Worm (Caenorhabditis elegans) whole organism, late embryonic: Measurements from ENCODE around the gene ZK550.6.

Source experiments
- C38D4.7 ChIP-seq: fragments of 200-800 bp; sonication (Bioruptor generic); optimal IDR thresholded peaks from 2 replicates; lab custom pipeline; 2018; ENCODE audit warnings: mild to moderate bottlenecking, missing genetic modification characterization, moderate library complexity, missing compliant biosample characterization
- F13H6.1 ChIP-seq: sonication (generic microtip); optimal IDR thresholded peaks from 2 replicates; lab custom pipeline; 2016; ENCODE audit warnings: missing genetic modification characterization, missing compliant biosample characterization
- K09A11.1 ChIP-seq: sonication (generic microtip); optimal IDR thresholded peaks from 2 replicates; lab custom pipeline; 2017; ENCODE audit warnings: antibody characterized with exemption, mild to moderate bottlenecking, missing genetic modification characterization, missing compliant biosample characterization; ENCODE audit not compliant: insufficient read depth
- T23F11.4 ChIP-seq: fragments of 200-800 bp; sonication (Bioruptor generic); optimal IDR thresholded peaks from 2 replicates; lab custom pipeline; 2018; ENCODE audit warnings: mild to moderate bottlenecking, missing genetic modification characterization, missing compliant biosample characterization
- ama-1 ChIP-seq: fragments of 150-350 bp; optimal IDR thresholded peaks from 2 replicates; lab custom pipeline; 2014
- ceh-18 ChIP-seq: sonication (generic microtip); optimal IDR thresholded peaks from 2 replicates; lab custom pipeline; 2016; ENCODE audit warnings: missing genetic modification characterization, missing compliant biosample characterization
- ceh-2 ChIP-seq: sonication (generic microtip); optimal IDR thresholded peaks from 2 replicates; lab custom pipeline; 2016; ENCODE audit warnings: missing genotype, missing genetic modification characterization, missing compliant biosample characterization
- ceh-24 ChIP-seq: sonication (generic microtip); optimal IDR thresholded peaks from 2 replicates; lab custom pipeline; 2016; ENCODE audit warnings: mild to moderate bottlenecking, missing genetic modification characterization, missing compliant biosample characterization
- ceh-30 ChIP-seq: fragments of 150-350 bp; optimal IDR thresholded peaks from 2 replicates; lab custom pipeline; 2014; ENCODE audit warnings: missing biosample characterization, missing genetic modification characterization
- ceh-34 ChIP-seq: sonication (generic microtip); optimal IDR thresholded peaks from 2 replicates; lab custom pipeline; 2016; ENCODE audit warnings: mild to moderate bottlenecking, missing genetic modification characterization, missing compliant biosample characterization
- ceh-48 ChIP-seq: sonication (generic microtip); optimal IDR thresholded peaks from 2 replicates; lab custom pipeline; 2016; ENCODE audit warnings: missing genetic modification characterization, inconsistent platforms, missing compliant biosample characterization
- ceh-6 ChIP-seq: fragments of 200-800 bp; sonication (Bioruptor generic); optimal IDR thresholded peaks from 2 replicates; lab custom pipeline; 2018; ENCODE audit warnings: mild to moderate bottlenecking, missing genetic modification characterization, missing compliant biosample characterization
- ceh-9 ChIP-seq: sonication (generic microtip); optimal IDR thresholded peaks from 2 replicates; lab custom pipeline; 2016; ENCODE audit warnings: mild to moderate bottlenecking, missing genetic modification characterization, inconsistent platforms, missing compliant biosample characterization
- che-1 ChIP-seq: sonication (generic microtip); optimal IDR thresholded peaks from 2 replicates; lab custom pipeline; 2016; ENCODE audit warnings: mild to moderate bottlenecking, missing genetic modification characterization, missing compliant biosample characterization
- dmd-4 ChIP-seq: sonication (generic microtip); optimal IDR thresholded peaks from 2 replicates; lab custom pipeline; 2016; ENCODE audit warnings: borderline replicate concordance, missing genetic modification characterization, missing compliant biosample characterization
- elt-2 ChIP-seq: sonication (generic microtip); optimal IDR thresholded peaks from 2 replicates; lab custom pipeline; 2016; ENCODE audit warnings: missing genetic modification reagents, missing genetic modification characterization, missing compliant biosample characterization
- ets-4 ChIP-seq: sonication (generic microtip); optimal IDR thresholded peaks from 2 replicates; lab custom pipeline; 2016; ENCODE audit warnings: missing genetic modification characterization, missing compliant biosample characterization
- eyg-1 ChIP-seq: sonication (generic microtip); optimal IDR thresholded peaks from 2 replicates; lab custom pipeline; 2016; ENCODE audit warnings: missing genotype, missing genetic modification characterization, missing compliant biosample characterization
- fkh-10 ChIP-seq: fragments of 150-350 bp; optimal IDR thresholded peaks from 2 replicates; lab custom pipeline; 2014; ENCODE audit warnings: missing biosample characterization, missing genetic modification reagents, missing genetic modification characterization
- gmeb-2 ChIP-seq: sonication (generic microtip); optimal IDR thresholded peaks from 2 replicates; lab custom pipeline; 2016; ENCODE audit warnings: missing genetic modification characterization, inconsistent platforms, missing compliant biosample characterization
- hlh-15 ChIP-seq: sonication (generic microtip); optimal IDR thresholded peaks from 2 replicates; lab custom pipeline; 2016; ENCODE audit warnings: missing genetic modification characterization, missing compliant biosample characterization
- hlh-30 ChIP-seq: sonication (generic microtip); optimal IDR thresholded peaks from 2 replicates; lab custom pipeline; 2017; ENCODE audit warnings: antibody characterized with exemption, missing genetic modification characterization, missing compliant biosample characterization; ENCODE audit not compliant: insufficient read depth
- hlh-6 ChIP-seq: sonication (generic microtip); optimal IDR thresholded peaks from 2 replicates; lab custom pipeline; 2016; ENCODE audit warnings: missing genotype, missing genetic modification characterization, missing compliant biosample characterization
- lim-6 ChIP-seq: sonication (generic microtip); optimal IDR thresholded peaks from 2 replicates; lab custom pipeline; 2016; ENCODE audit warnings: missing genetic modification characterization, missing compliant biosample characterization
- madf-2 ChIP-seq: sonication (generic microtip); optimal IDR thresholded peaks from 2 replicates; lab custom pipeline; 2017; ENCODE audit warnings: missing genetic modification characterization, missing compliant biosample characterization
- mec-3 ChIP-seq: sonication (generic microtip); optimal IDR thresholded peaks from 2 replicates; lab custom pipeline; 2016; ENCODE audit warnings: borderline replicate concordance, missing genetic modification characterization, missing compliant biosample characterization
- nhr-11 ChIP-seq: fragments of 150-350 bp; optimal IDR thresholded peaks from 2 replicates; lab custom pipeline; 2014; ENCODE audit warnings: missing biosample characterization, missing genetic modification characterization
- npax-4 ChIP-seq: sonication (generic microtip); optimal IDR thresholded peaks from 2 replicates; lab custom pipeline; 2016; ENCODE audit warnings: missing genetic modification characterization, missing compliant biosample characterization
- odd-2 ChIP-seq: sonication (generic microtip); optimal IDR thresholded peaks from 2 replicates; lab custom pipeline; 2017; ENCODE audit warnings: antibody characterized with exemption, mild to moderate bottlenecking, missing genetic modification characterization, missing compliant biosample characterization
- pag-3 ChIP-seq: sonication (generic microtip); optimal IDR thresholded peaks from 2 replicates; lab custom pipeline; 2016; ENCODE audit warnings: missing compliant biosample characterization, missing genetic modification characterization, borderline replicate concordance
- pat-9 ChIP-seq: fragments of 200-800 bp; sonication (Bioruptor generic); optimal IDR thresholded peaks from 2 replicates; lab custom pipeline; 2018; ENCODE audit warnings: mild to moderate bottlenecking, missing genetic modification characterization, moderate library complexity, missing compliant biosample characterization
- pha-2 ChIP-seq: sonication (generic microtip); optimal IDR thresholded peaks from 2 replicates; lab custom pipeline; 2017; ENCODE audit warnings: mild to moderate bottlenecking, missing genetic modification characterization, missing compliant biosample characterization
- pha-4 ChIP-seq: fragments of 150-350 bp; optimal IDR thresholded peaks from 2 replicates; lab custom pipeline; 2018; ENCODE audit warnings: missing biosample characterization, missing genetic modification reagents, missing genetic modification characterization
- ref-2 ChIP-seq: sonication (generic microtip); optimal IDR thresholded peaks from 2 replicates; lab custom pipeline; 2016; ENCODE audit warnings: missing genetic modification characterization, missing compliant biosample characterization
- rnt-1 ChIP-seq: sonication (generic microtip); optimal IDR thresholded peaks from 2 replicates; lab custom pipeline; 2016; ENCODE audit warnings: missing genetic modification characterization, missing compliant biosample characterization
- sox-2 ChIP-seq: fragments of 200-800 bp; sonication (Bioruptor generic); IDR thresholded peaks from 2 replicates; pipeline ENCODE4 v1.3.6; 2022; ENCODE audit warnings: missing genetic modification reagents, missing genetic modification characterization, missing compliant biosample characterization
- sox-4 ChIP-seq: sonication (generic microtip); optimal IDR thresholded peaks from 2 replicates; lab custom pipeline; 2017; ENCODE audit warnings: mild to moderate bottlenecking, missing genetic modification characterization, inconsistent platforms, missing compliant biosample characterization
- syd-9 ChIP-seq: sonication (generic microtip); optimal IDR thresholded peaks from 2 replicates; lab custom pipeline; 2016; ENCODE audit warnings: mild to moderate bottlenecking, missing genetic modification characterization, moderate library complexity, missing compliant biosample characterization
- tbx-2 ChIP-seq: sonication (generic microtip); optimal IDR thresholded peaks from 2 replicates; lab custom pipeline; 2016; ENCODE audit warnings: missing genetic modification characterization, missing compliant biosample characterization
- ttx-3 ChIP-seq: sonication (generic microtip); optimal IDR thresholded peaks from 2 replicates; lab custom pipeline; 2016; ENCODE audit warnings: missing genetic modification reagents, missing genetic modification characterization, missing compliant biosample characterization
- unc-3 ChIP-seq, 2 experiments: fragments of 200-800 bp in 1 of 2; sonication (Bioruptor generic) in 1 of 2; sonication (generic microtip) in 1 of 2; conservative IDR thresholded peaks in 1 of 2; optimal IDR thresholded peaks in 1 of 2; 2 replicates each; pipeline versions ENCODE4 v1.3.6 to Lab custom; 2016 to 2022; ENCODE audit warnings: missing compliant biosample characterization in 2 of 2, missing genetic modification characterization in 2 of 2, missing genetic modification reagents in 1 of 2
- unc-86 ChIP-seq: sonication (generic microtip); optimal IDR thresholded peaks from 2 replicates; lab custom pipeline; 2016; ENCODE audit warnings: missing genetic modification characterization, missing compliant biosample characterization
- zip-5 ChIP-seq: sonication (generic microtip); optimal IDR thresholded peaks from 2 replicates; lab custom pipeline; 2016; ENCODE audit warnings: missing genetic modification characterization, missing compliant biosample characterization

The ZK550.6 gene

ce11 chrIV:17279592-17280440, 17.5 kb upstream of the ZK550.6 start:
- TF ChIP-seq hlh-30 (tag; lab: Kevin White, UChicago) (no peak), pha-4 (tag; lab: Kevin White, UChicago) (no peak), syd-9 (no peak), ceh-6 (GFP tag; lab: Kevin White, UChicago) (no peak), fkh-10 (GFP tag; lab: Kevin White, UChicago) (no peak), ref-2 (tag; lab: Kevin White, UChicago) (no peak), sox-2 (no peak), ama-1 (lab: Kevin White, UChicago) (no peak), madf-2 (tag; lab: Kevin White, UChicago) (no peak), tbx-2 (tag; lab: Kevin White, UChicago) (no peak), dmd-4 (no peak), eyg-1 (tag; lab: Kevin White, UChicago) (no peak), ets-4 (tag; lab: Kevin White, UChicago) (no peak), ceh-2 (tag; lab: Kevin White, UChicago) (no peak)

ce11 chrIV:17278861-17279591, 16.7 kb upstream of the ZK550.6 start, which contains the start of gene hsp-1:
Gene hsp-1, plus strand, starts transcription at chrIV:17278959.
- no peak for TF ChIP-seq pat-9
- no peak for TF ChIP-seq ceh-24 (tag; lab: Kevin White, UChicago)
- TF ChIP-seq elt-2 (tag; lab: Kevin White, UChicago), result no peak
- TF ChIP-seq ceh-48, result no peak
- no peak for TF ChIP-seq syd-9
- TF ChIP-seq madf-2 (tag; lab: Kevin White, UChicago), result no peak
- TF ChIP-seq tbx-2 (tag; lab: Kevin White, UChicago), result no peak
- TF ChIP-seq pha-2 (tag; lab: Kevin White, UChicago), result no peak
- TF ChIP-seq npax-4 (tag; lab: Kevin White, UChicago), result no peak
- no peak for TF ChIP-seq pha-4 (tag; lab: Kevin White, UChicago)
- TF ChIP-seq nhr-11, result no peak
- TF ChIP-seq ama-1 (lab: Kevin White, UChicago), result no peak
- no peak for TF ChIP-seq sox-4 (tag; lab: Kevin White, UChicago)
- TF ChIP-seq F13H6.1 (tag; lab: Kevin White, UChicago), result no peak
- TF ChIP-seq unc-86 (tag; lab: Kevin White, UChicago), result no peak
- TF ChIP-seq odd-2 (tag; lab: Kevin White, UChicago), result no peak
- no peak for TF ChIP-seq che-1 (tag; lab: Kevin White, UChicago)

ce11 chrIV:17278363-17278762, 16.1 kb upstream of the ZK550.6 start:
- TF ChIP-seq hlh-6 (tag; lab: Kevin White, UChicago), result no peak
- peak; percentile 6 for TF ChIP-seq ceh-30 (tag; lab: Kevin White, UChicago)
- peak; percentile 15 for TF ChIP-seq mec-3 (tag; lab: Kevin White, UChicago)
- peak; percentile 54 for TF ChIP-seq sox-4 (tag; lab: Kevin White, UChicago)
- TF ChIP-seq pat-9, result peak; percentile 81
- TF ChIP-seq madf-2 (tag; lab: Kevin White, UChicago), result peak; percentile 54
- peak; percentile 73 for TF ChIP-seq T23F11.4 (GFP tag; lab: Kevin White, UChicago)
- peak; percentile 66 for TF ChIP-seq eyg-1 (tag; lab: Kevin White, UChicago)
- TF ChIP-seq che-1 (tag; lab: Kevin White, UChicago), result peak; percentile 71
- TF ChIP-seq F13H6.1 (tag; lab: Kevin White, UChicago), result peak; percentile 60
- peak; percentile 82 for TF ChIP-seq pha-2 (tag; lab: Kevin White, UChicago)
- TF ChIP-seq pag-3, result no peak
- TF ChIP-seq elt-2 (tag; lab: Kevin White, UChicago), result peak; percentile 82
- peak; percentile 91 for TF ChIP-seq rnt-1 (tag; lab: Kevin White, UChicago)
- TF ChIP-seq sox-2, result peak; percentile 85
- TF ChIP-seq ceh-9, result no peak
- TF ChIP-seq zip-5 (tag; lab: Kevin White, UChicago), result no peak
- peak; percentile 40 for TF ChIP-seq hlh-15 (tag; lab: Kevin White, UChicago)
- TF ChIP-seq ttx-3 (tag; lab: Kevin White, UChicago), result peak; percentile 47
- peak; percentile 42 for TF ChIP-seq C38D4.7 (GFP tag; lab: Kevin White, UChicago)
- peak; percentile 78 for TF ChIP-seq K09A11.1 (tag; lab: Kevin White, UChicago)
- peak; percentile 56; the same call in 1 of the 2 replicates for TF ChIP-seq unc-3 (GFP tag; conservative IDR thresholded peaks at IDR 0.05; lab: Robert Waterston, UW)
- peak; percentile 58 for TF ChIP-seq unc-3 (tag; optimal IDR thresholded peaks at IDR 0.05; lab: Kevin White, UChicago)
- TF ChIP-seq gmeb-2 (tag; lab: Kevin White, UChicago), result peak; percentile 60
- peak; percentile 80 for TF ChIP-seq lim-6 (tag; lab: Kevin White, UChicago)
- TF ChIP-seq ceh-18 (tag; lab: Kevin White, UChicago), result peak; percentile 99
- TF ChIP-seq ceh-24 (tag; lab: Kevin White, UChicago), result peak; percentile 33
- peak; percentile 98 for TF ChIP-seq ceh-34
- TF ChIP-seq pha-4 (tag; lab: Kevin White, UChicago), result no peak
